Worm (Caenorhabditis elegans) whole organism, mixed stage, embryonic: Measurements from ENCODE around the gene T06A1.1.

Experiments
- lin-13 ChIP-seq: fragments of 150-350 bp; optimal IDR thresholded peaks from 2 replicates; lab custom pipeline; 2014; ENCODE audit warnings: missing biosample characterization, missing genetic modification characterization
- lsy-2 ChIP-seq: fragments of 150-350 bp; optimal IDR thresholded peaks from 2 replicates; lab custom pipeline; 2014; ENCODE audit warnings: missing biosample characterization, missing genetic modification characterization

DNA sequence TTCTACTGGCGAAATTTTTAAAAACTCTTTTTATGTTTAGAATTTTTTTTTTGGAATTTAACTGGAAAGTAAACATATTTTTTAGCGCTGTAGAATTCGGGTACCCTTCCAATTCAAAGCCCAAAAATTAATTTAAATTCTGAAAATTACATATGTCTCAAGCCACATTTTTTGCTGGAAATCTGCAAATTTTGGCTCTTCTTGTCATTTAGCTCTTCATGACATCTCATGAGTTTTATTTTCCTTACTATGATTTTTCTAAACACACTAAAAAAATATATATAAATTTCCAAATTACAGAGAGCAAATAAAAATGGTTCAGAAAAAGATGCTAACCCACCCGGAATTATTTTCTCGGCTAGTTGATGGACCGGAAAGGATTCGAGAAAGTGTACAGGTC lies 43.8 kb upstream of the T06A1.1 start, which contains the start of gene acs-3:
- TF ChIP-seq lin-13 (tag; lab: Kevin White, UChicago) (no peak), lsy-2 (tag; lab: Kevin White, UChicago) (no peak)
